Fruit fly (Drosophila melanogaster) whole organism, pupa: Measurements from ENCODE around the gene Ir7g.

Experiments used
- CG10348 ChIP-seq: fragments of 200-800 bp; sonication (Bioruptor generic); IDR thresholded peaks from 2 replicates; pipeline ENCODE4 v1.3.6; 2022; ENCODE audit warnings: missing biosample characterization, missing genetic modification characterization
- CG12605 ChIP-seq: fragments of 200-800 bp; sonication (Bioruptor generic); IDR thresholded peaks from 2 replicates; pipeline ENCODE4 v1.3.6; 2022; ENCODE audit warnings: missing biosample characterization, missing genetic modification characterization
- CG13204 ChIP-seq: fragments of 200-800 bp; sonication (Bioruptor generic); optimal IDR thresholded peaks from 2 replicates; lab custom pipeline; 2018; ENCODE audit warnings: missing biosample characterization, mild to moderate bottlenecking, missing genetic modification characterization, moderate library complexity
- CG14655 ChIP-seq: fragments of 200-800 bp; sonication (Bioruptor generic); optimal IDR thresholded peaks from 3 replicates; lab custom pipeline; 2017; ENCODE audit warnings: mild to moderate bottlenecking, missing biosample characterization, missing genetic modification reagents, missing genetic modification characterization
- CG15710 ChIP-seq: fragments of 200-800 bp; sonication (Bioruptor generic); optimal IDR thresholded peaks from 2 replicates; lab custom pipeline; 2018; ENCODE audit warnings: missing biosample characterization, mild to moderate bottlenecking, missing genetic modification characterization, moderate library complexity
- CG17806 ChIP-seq: fragments of 200-800 bp; sonication (Bioruptor generic); optimal IDR thresholded peaks from 2 replicates; lab custom pipeline; 2018; ENCODE audit warnings: missing biosample characterization, mild to moderate bottlenecking, missing genetic modification characterization, moderate library complexity
- CG32121 ChIP-seq: fragments of 200-800 bp; sonication (Bioruptor generic); IDR thresholded peaks from 2 replicates; pipeline ENCODE4 v1.3.6; 2022; ENCODE audit warnings: missing biosample characterization, missing genetic modification characterization
- CG34367 ChIP-seq: fragments of 200-800 bp; sonication (Bioruptor generic); optimal IDR thresholded peaks from 2 replicates; lab custom pipeline; 2018; ENCODE audit warnings: missing biosample characterization, mild to moderate bottlenecking, missing genetic modification characterization
- CG4496 ChIP-seq: fragments of 200-800 bp; sonication (Bioruptor generic); IDR thresholded peaks from 3 replicates; pipeline ENCODE4 v1.3.6; 2022; ENCODE audit warnings: missing biosample characterization, missing genetic modification characterization
- CG8159 ChIP-seq: fragments of 200-800 bp; sonication (Bioruptor generic); optimal IDR thresholded peaks from 3 replicates; lab custom pipeline; 2018; ENCODE audit warnings: missing biosample characterization, mild to moderate bottlenecking, missing genetic modification characterization, moderate library complexity
- CG8301 ChIP-seq: fragments of 200-800 bp; sonication (Bioruptor generic); optimal IDR thresholded peaks from 2 replicates; lab custom pipeline; 2018; ENCODE audit warnings: missing biosample characterization, mild to moderate bottlenecking, missing genetic modification characterization
- CG9948 ChIP-seq: fragments of 200-800 bp; sonication (Bioruptor generic); optimal IDR thresholded peaks from 2 replicates; lab custom pipeline; 2018; ENCODE audit warnings: missing biosample characterization, mild to moderate bottlenecking, missing genetic modification characterization, moderate library complexity
- D1 ChIP-seq: fragments of 200-800 bp; sonication (Bioruptor generic); optimal IDR thresholded peaks from 2 replicates; lab custom pipeline; 2018; ENCODE audit warnings: missing biosample characterization, mild to moderate bottlenecking, missing genetic modification characterization, moderate library complexity
- EcR ChIP-seq: fragments of 200-800 bp; sonication (Bioruptor generic); optimal IDR thresholded peaks from 3 replicates; lab custom pipeline; 2019; ENCODE audit warnings: missing biosample characterization, missing genetic modification characterization, mild to moderate bottlenecking, moderate library complexity, missing genetic modification reagents
- Ets98B ChIP-seq: fragments of 200-800 bp; sonication (Bioruptor generic); IDR thresholded peaks from 2 replicates; pipeline ENCODE4 v1.3.6; 2022; ENCODE audit warnings: missing biosample characterization, missing genetic modification characterization
- Pif1A ChIP-seq: fragments of 200-800 bp; sonication (Bioruptor generic); optimal IDR thresholded peaks from 3 replicates; lab custom pipeline; 2016; ENCODE audit warnings: missing biosample characterization, missing genetic modification characterization
- Pif1B ChIP-seq: fragments of 200-800 bp; sonication (Bioruptor generic); optimal IDR thresholded peaks from 3 replicates; lab custom pipeline; 2016; ENCODE audit warnings: missing biosample characterization, missing genetic modification characterization
- Snoo ChIP-seq: fragments of 200-800 bp; sonication (Bioruptor generic); optimal IDR thresholded peaks from 3 replicates; lab custom pipeline; 2017; ENCODE audit warnings: missing biosample characterization, mild to moderate bottlenecking, missing genetic modification characterization, inconsistent platforms
- fd96Ca ChIP-seq: fragments of 200-800 bp; sonication (Bioruptor generic); IDR thresholded peaks from 3 replicates; pipeline ENCODE4 v1.3.6; 2022; ENCODE audit warnings: missing biosample characterization, missing genetic modification characterization
- gl ChIP-seq: fragments of 200-800 bp; sonication (Bioruptor generic); optimal IDR thresholded peaks from 2 replicates; lab custom pipeline; 2018; ENCODE audit warnings: missing biosample characterization, mild to moderate bottlenecking, missing genetic modification characterization
- rn ChIP-seq: fragments of 200-800 bp; sonication (Bioruptor generic); IDR thresholded peaks from 2 replicates; pipeline ENCODE4 v1.3.6; 2022; ENCODE audit warnings: missing biosample characterization, missing genetic modification characterization

Gene Ir7g

dm6 chrX:7878736-7879135 lies 5.7 kb upstream of the Ir7g start, which contains the start of gene Ir7d:
Gene Ir7d (minus strand): TSS chrX:7878836.
- TF ChIP-seq CG12605 (GFP tag; lab: Robert Waterston, UW) (no peak), EcR (GFP tag; lab: Kevin White, UChicago) (no peak), CG17806 (no peak), fd96Ca (GFP tag; lab: Robert Waterston, UW) (no peak), Snoo (tag; lab: Kevin White, UChicago) (no peak), CG9948 (tag; lab: Kevin White, UChicago) (no peak), CG32121 (GFP tag; lab: Robert Waterston, UW) (no peak), rn (GFP tag; lab: Robert Waterston, UW) (no peak)
- TF ChIP-seq, all 21 proteins: peak for 0

dm6 chrX:7881579-7881978 lies 2.9 kb upstream of the Ir7g start, which contains the start of gene Ir7e:
Gene Ir7e (minus strand): TSS chrX:7881679.
- TF ChIP-seq CG8159: no peak
- no peak for TF ChIP-seq Pif1A (GFP tag; lab: Kevin White, UChicago)
- no peak for TF ChIP-seq CG8301 (tag; lab: Kevin White, UChicago)
- no peak for TF ChIP-seq Snoo (tag; lab: Kevin White, UChicago)
- TF ChIP-seq CG13204 (GFP tag; lab: Kevin White, UChicago): no peak
- TF ChIP-seq fd96Ca (GFP tag; lab: Robert Waterston, UW): no peak
- no peak for TF ChIP-seq CG15710 (tag; lab: Kevin White, UChicago)
- TF ChIP-seq CG9948 (tag; lab: Kevin White, UChicago): no peak
- TF ChIP-seq CG14655: no peak
- TF ChIP-seq CG17806: no peak
- TF ChIP-seq Pif1B (GFP tag; lab: Kevin White, UChicago): no peak
- TF ChIP-seq gl: no peak
- no peak for TF ChIP-seq CG12605 (GFP tag; lab: Robert Waterston, UW)
- no peak for TF ChIP-seq Ets98B
- no peak for TF ChIP-seq CG32121 (GFP tag; lab: Robert Waterston, UW)
- TF ChIP-seq D1 (tag; lab: Kevin White, UChicago): no peak
- no peak for TF ChIP-seq CG10348
- no peak for TF ChIP-seq EcR (GFP tag; lab: Kevin White, UChicago)
- no peak for TF ChIP-seq rn (GFP tag; lab: Robert Waterston, UW)
- TF ChIP-seq CG34367 (tag; lab: Kevin White, UChicago): no peak
- TF ChIP-seq, all 21 proteins: peak for 0

DNA sequence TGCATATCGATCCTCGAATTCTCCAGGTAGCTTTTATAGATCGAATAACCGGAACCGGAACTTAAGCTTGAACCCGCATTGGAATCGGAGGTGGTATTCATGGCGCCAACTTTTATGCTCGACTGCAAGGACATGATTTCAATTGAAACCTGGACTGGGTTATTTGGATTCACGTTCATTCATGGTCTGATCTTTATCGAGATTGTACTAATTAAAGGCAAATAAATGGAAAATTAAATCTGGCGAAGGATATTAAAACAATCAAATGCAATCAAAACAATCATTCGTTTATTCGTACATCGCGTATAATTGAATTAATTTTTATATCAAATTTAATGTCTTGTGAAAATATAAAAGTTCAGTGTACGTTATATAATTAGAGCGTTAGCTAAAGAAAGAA lies 534 bp upstream of the Ir7g start, which contains the start of gene Ir7f:
Gene Ir7f (minus strand): TSS at position 101 of the 400 bp plus-strand sequence.
- TF ChIP-seq CG4496 (GFP tag; lab: Robert Waterston, UW): no peak
- TF ChIP-seq CG10348: no peak
- no peak for TF ChIP-seq D1 (tag; lab: Kevin White, UChicago)
- no peak for TF ChIP-seq CG32121 (GFP tag; lab: Robert Waterston, UW)
- no peak for TF ChIP-seq CG12605 (GFP tag; lab: Robert Waterston, UW)
- no peak for TF ChIP-seq Snoo (tag; lab: Kevin White, UChicago)
- TF ChIP-seq CG15710 (tag; lab: Kevin White, UChicago): no peak
- no peak for TF ChIP-seq EcR (GFP tag; lab: Kevin White, UChicago)
- TF ChIP-seq gl: no peak
- TF ChIP-seq CG34367 (tag; lab: Kevin White, UChicago): no peak
- no peak for TF ChIP-seq CG14655
- no peak for TF ChIP-seq CG8159
- no peak for TF ChIP-seq Pif1A (GFP tag; lab: Kevin White, UChicago)
- TF ChIP-seq CG9948 (tag; lab: Kevin White, UChicago): no peak
- TF ChIP-seq CG8301 (tag; lab: Kevin White, UChicago): no peak
- no peak for TF ChIP-seq Pif1B (GFP tag; lab: Kevin White, UChicago)
- TF ChIP-seq Ets98B: no peak
- no peak for TF ChIP-seq fd96Ca (GFP tag; lab: Robert Waterston, UW)
- TF ChIP-seq rn (GFP tag; lab: Robert Waterston, UW): no peak
- no peak for TF ChIP-seq CG17806

DNA sequence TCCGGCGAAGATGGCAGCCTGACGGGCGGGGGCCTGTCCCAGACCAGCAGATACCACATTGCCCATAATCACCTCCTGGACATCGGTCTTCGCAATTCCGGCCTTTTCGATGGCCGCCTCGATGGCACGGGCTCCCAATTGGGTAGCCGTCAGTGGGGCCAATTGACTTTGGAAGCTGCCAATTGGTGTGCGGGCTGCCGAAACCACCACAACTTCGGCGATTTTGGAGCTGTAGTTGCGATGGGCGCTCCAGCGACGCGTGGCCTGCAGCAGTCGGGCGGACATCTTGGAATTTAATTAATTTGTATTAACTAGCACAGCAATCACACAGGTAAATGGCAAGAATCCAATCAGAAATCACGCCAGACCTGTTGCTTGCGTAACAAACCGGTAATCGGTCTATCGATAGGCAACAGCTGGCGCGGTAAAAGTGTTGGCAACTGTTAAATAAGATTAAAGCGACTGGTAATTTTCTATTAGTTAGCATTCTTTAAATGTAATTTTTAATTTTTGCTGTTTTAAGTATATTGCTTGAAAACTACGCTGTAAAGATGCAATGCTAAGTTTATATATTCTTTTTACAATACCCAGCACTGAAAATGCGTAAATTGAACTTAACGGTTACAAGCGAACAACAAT lies 4.0 kb downstream of the Ir7g start, which contains the start of gene Acat1:
Gene Acat1 (minus strand): TSS at position 400 of the 639 bp plus-strand sequence.
- peak; percentile 47 for TF ChIP-seq CG34367 (tag; lab: Kevin White, UChicago)
- TF ChIP-seq CG14655: peak; percentile 55
- TF ChIP-seq CG12605 (GFP tag; lab: Robert Waterston, UW): peak; percentile 52
- TF ChIP-seq CG9948 (tag; lab: Kevin White, UChicago): no peak
- TF ChIP-seq gl: no peak
- TF ChIP-seq CG13204 (GFP tag; lab: Kevin White, UChicago): no peak
- peak; percentile 52 for TF ChIP-seq CG8301 (tag; lab: Kevin White, UChicago)
- peak; percentile 63; the same call in 1 of the 2 replicates for TF ChIP-seq rn (GFP tag; lab: Robert Waterston, UW)
- TF ChIP-seq fd96Ca (GFP tag; lab: Robert Waterston, UW): no peak
- peak; percentile 62; the same call in 1 of the 2 replicates for TF ChIP-seq Ets98B
- TF ChIP-seq Pif1A (GFP tag; lab: Kevin White, UChicago): peak; percentile 80
- TF ChIP-seq CG17806: peak; percentile 65
- TF ChIP-seq EcR (GFP tag; lab: Kevin White, UChicago): no peak
- no peak for TF ChIP-seq CG10348
- peak; percentile 52 for TF ChIP-seq CG8159
- TF ChIP-seq CG15710 (tag; lab: Kevin White, UChicago): peak; percentile 55
- TF ChIP-seq CG32121 (GFP tag; lab: Robert Waterston, UW): peak; percentile 48; the same call in 1 of the 2 replicates
- peak; percentile 81 for TF ChIP-seq Pif1B (GFP tag; lab: Kevin White, UChicago)
- TF ChIP-seq CG4496 (GFP tag; lab: Robert Waterston, UW): peak; percentile 78
- TF ChIP-seq D1 (tag; lab: Kevin White, UChicago): peak; percentile 32
- no peak for TF ChIP-seq Snoo (tag; lab: Kevin White, UChicago)
